Fruit fly (Drosophila melanogaster) whole organism, prepupa: Measurements from ENCODE around the gene Osi19.

Experiments
- Blimp-1 ChIP-seq: fragments of 200-800 bp; sonication (Bioruptor generic); optimal IDR thresholded peaks from 3 replicates; lab custom pipeline; 2017; ENCODE audit warnings: missing biosample characterization, missing genetic modification characterization, mild to moderate bottlenecking, moderate library complexity, missing genetic modification reagents
- CG10631 ChIP-seq: fragments of 200-800 bp; sonication (Bioruptor generic); optimal IDR thresholded peaks from 2 replicates; lab custom pipeline; 2016; ENCODE audit warnings: missing biosample characterization, missing genetic modification characterization
- CG10669 ChIP-seq: fragments of 200-800 bp; sonication (Bioruptor generic); optimal IDR thresholded peaks from 3 replicates; lab custom pipeline; 2018; ENCODE audit warnings: missing biosample characterization, mild to moderate bottlenecking, missing genetic modification characterization, moderate library complexity
- CG11294 ChIP-seq: fragments of 200-800 bp; sonication (Bioruptor generic); IDR thresholded peaks from 2 replicates; pipeline ENCODE4 v1.3.6; 2022; ENCODE audit warnings: missing biosample characterization, missing genetic modification characterization
- CG15336 ChIP-seq: fragments of 200-800 bp; sonication (Bioruptor generic); IDR thresholded peaks from 2 replicates; pipeline ENCODE4 v1.3.6; 2022; ENCODE audit warnings: missing biosample characterization, missing genetic modification characterization
- CG1621 ChIP-seq: fragments of 200-800 bp; sonication (Bioruptor generic); optimal IDR thresholded peaks from 3 replicates; lab custom pipeline; 2018; ENCODE audit warnings: missing biosample characterization, mild to moderate bottlenecking, missing genetic modification characterization
- CG3032 ChIP-seq: fragments of 200-800 bp; optimal IDR thresholded peaks from 2 replicates; lab custom pipeline; 2019; ENCODE audit warnings: missing biosample characterization, mild to moderate bottlenecking, missing genetic modification characterization, moderate library complexity
- CG31627 ChIP-seq: fragments of 200-800 bp; sonication (Bioruptor generic); optimal IDR thresholded peaks from 3 replicates; lab custom pipeline; 2016; ENCODE audit warnings: missing biosample characterization, missing genetic modification characterization
- CG32006 ChIP-seq: fragments of 200-800 bp; sonication (Bioruptor generic); optimal IDR thresholded peaks from 3 replicates; lab custom pipeline; 2017; ENCODE audit warnings: missing biosample characterization, mild to moderate bottlenecking, missing genetic modification characterization
- CG34406 ChIP-seq: fragments of 200-800 bp; sonication (Bioruptor generic); optimal IDR thresholded peaks from 3 replicates; lab custom pipeline; 2016; ENCODE audit warnings: missing biosample characterization, missing genetic modification characterization
- CG3919 ChIP-seq: fragments of 200-800 bp; sonication (Bioruptor generic); optimal IDR thresholded peaks from 3 replicates; lab custom pipeline; 2016; ENCODE audit warnings: missing biosample characterization, missing genetic modification characterization
- CG4318 ChIP-seq: fragments of 200-800 bp; sonication (Bioruptor generic); optimal IDR thresholded peaks from 3 replicates; lab custom pipeline; 2017; ENCODE audit warnings: missing biosample characterization, mild to moderate bottlenecking, missing genetic modification characterization
- CG6163 ChIP-seq: fragments of 200-800 bp; sonication (Bioruptor generic); IDR thresholded peaks from 3 replicates; pipeline ENCODE4 v1.3.6; 2022; ENCODE audit warnings: missing biosample characterization, missing genetic modification characterization
- CG6276 ChIP-seq: fragments of 200-800 bp; sonication (Bioruptor generic); optimal IDR thresholded peaks from 2 replicates; lab custom pipeline; 2017; ENCODE audit warnings: missing biosample characterization, mild to moderate bottlenecking, missing genetic modification characterization
- CG6792 ChIP-seq: fragments of 200-800 bp; sonication (Bioruptor generic); optimal IDR thresholded peaks from 3 replicates; lab custom pipeline; 2016; ENCODE audit warnings: missing biosample characterization, missing genetic modification characterization
- CG6808 ChIP-seq: fragments of 200-800 bp; sonication (Bioruptor generic); optimal IDR thresholded peaks from 3 replicates; lab custom pipeline; 2017; ENCODE audit warnings: missing biosample characterization, missing genetic modification characterization, mild to moderate bottlenecking, moderate library complexity, missing genetic modification reagents
- CG6854 ChIP-seq: fragments of 200-800 bp; sonication (Bioruptor generic); optimal IDR thresholded peaks from 2 replicates; lab custom pipeline; 2017; ENCODE audit warnings: missing biosample characterization, mild to moderate bottlenecking, missing genetic modification characterization
- Eip75B ChIP-seq: fragments of 200-800 bp; sonication (Bioruptor generic); optimal IDR thresholded peaks from 3 replicates; lab custom pipeline; 2016; ENCODE audit warnings: missing biosample characterization, missing genetic modification characterization
- Eip78C ChIP-seq: fragments of 200-800 bp; sonication (Bioruptor generic); peaks from one replicate; lab custom pipeline; 2016; ENCODE audit warnings: missing biosample characterization, missing genetic modification characterization
- Eip93F ChIP-seq: fragments of 200-800 bp; sonication (Bioruptor generic); optimal IDR thresholded peaks from 2 replicates; lab custom pipeline; 2016; ENCODE audit warnings: missing biosample characterization, mild to moderate bottlenecking, missing genetic modification characterization
- Ets96B ChIP-seq: fragments of 200-800 bp; optimal IDR thresholded peaks from 2 replicates; lab custom pipeline; 2019; ENCODE audit warnings: missing biosample characterization, mild to moderate bottlenecking, missing genetic modification characterization, moderate library complexity
- Gug ChIP-seq: fragments of 200-800 bp; sonication (Bioruptor generic); IDR thresholded peaks from 2 replicates; pipeline ENCODE4 v1.3.6; 2022; ENCODE audit warnings: missing biosample characterization, missing genetic modification characterization
- Hr4 ChIP-seq: fragments of 200-800 bp; sonication (Bioruptor generic); optimal IDR thresholded peaks from 3 replicates; lab custom pipeline; 2016; ENCODE audit warnings: missing biosample characterization, missing genetic modification characterization
- Lpt ChIP-seq: fragments of 200-800 bp; sonication (Bioruptor generic); optimal IDR thresholded peaks from 3 replicates; lab custom pipeline; 2016; ENCODE audit warnings: missing biosample characterization, missing genetic modification characterization
- Met ChIP-seq: fragments of 200-800 bp; sonication (Bioruptor generic); optimal IDR thresholded peaks from 3 replicates; lab custom pipeline; 2016; ENCODE audit warnings: missing biosample characterization, missing genetic modification characterization
- OdsH ChIP-seq: fragments of 200-800 bp; sonication (Bioruptor generic); optimal IDR thresholded peaks from 3 replicates; lab custom pipeline; 2016; ENCODE audit warnings: missing biosample characterization, missing genetic modification characterization
- Smox ChIP-seq: fragments of 200-800 bp; sonication (Bioruptor generic); optimal IDR thresholded peaks from 3 replicates; lab custom pipeline; 2016; ENCODE audit warnings: missing biosample characterization, missing genetic modification characterization
- Sox102F ChIP-seq: fragments of 200-800 bp; sonication (Bioruptor generic); optimal IDR thresholded peaks from 2 replicates; lab custom pipeline; 2016; ENCODE audit warnings: missing biosample characterization, mild to moderate bottlenecking, missing genetic modification characterization
- Sox14 ChIP-seq: fragments of 200-800 bp; sonication (Bioruptor generic); optimal IDR thresholded peaks from 3 replicates; lab custom pipeline; 2016; ENCODE audit warnings: missing biosample characterization, missing genetic modification characterization
- achi ChIP-seq: fragments of 200-800 bp; sonication (Bioruptor generic); optimal IDR thresholded peaks from 3 replicates; lab custom pipeline; 2016; ENCODE audit warnings: missing biosample characterization, missing genetic modification characterization
- acj6 ChIP-seq: fragments of 200-800 bp; sonication (Bioruptor generic); optimal IDR thresholded peaks from 3 replicates; lab custom pipeline; 2016; ENCODE audit warnings: missing biosample characterization, missing genetic modification characterization
- cyc ChIP-seq: fragments of 200-800 bp; sonication (Bioruptor generic); optimal IDR thresholded peaks from 3 replicates; lab custom pipeline; 2016; ENCODE audit warnings: missing biosample characterization, missing genetic modification characterization
- dsx ChIP-seq: fragments of 200-800 bp; optimal IDR thresholded peaks from 3 replicates; lab custom pipeline; 2019; ENCODE audit warnings: missing biosample characterization, mild to moderate bottlenecking, missing genetic modification characterization, moderate library complexity; ENCODE audit not compliant: poor library complexity, severe bottlenecking
- eg ChIP-seq: fragments of 200-800 bp; sonication (Bioruptor generic); IDR thresholded peaks from 3 replicates; pipeline ENCODE4 v1.3.6; 2022; ENCODE audit warnings: missing biosample characterization, missing genetic modification characterization
- esn ChIP-seq: fragments of 200-800 bp; sonication (Bioruptor generic); optimal IDR thresholded peaks from 2 replicates; lab custom pipeline; 2016; ENCODE audit warnings: missing biosample characterization, mild to moderate bottlenecking, missing genetic modification characterization, moderate library complexity
- fd59A ChIP-seq: fragments of 200-800 bp; sonication (Bioruptor generic); optimal IDR thresholded peaks from 2 replicates; lab custom pipeline; 2017; ENCODE audit warnings: missing biosample characterization, mild to moderate bottlenecking, missing genetic modification characterization, missing genetic modification reagents
- fkh ChIP-seq: fragments of 200-800 bp; sonication (Bioruptor generic); optimal IDR thresholded peaks from 3 replicates; lab custom pipeline; 2017; ENCODE audit warnings: missing biosample characterization, mild to moderate bottlenecking, missing genetic modification characterization, moderate library complexity
- pdm3 ChIP-seq: fragments of 200-800 bp; sonication (Bioruptor generic); optimal IDR thresholded peaks from 3 replicates; lab custom pipeline; 2016; ENCODE audit warnings: missing biosample characterization, missing genetic modification characterization
- salr ChIP-seq, 2 experiments: fragments of 200-800 bp; sonication (Bioruptor generic); optimal IDR thresholded peaks; 3 replicates each; lab custom pipeline; 2016 to 2018; ENCODE audit warnings: missing biosample characterization in 2 of 2, missing genetic modification characterization in 2 of 2, mild to moderate bottlenecking in 1 of 2
- spab ChIP-seq: fragments of 200-800 bp; sonication (Bioruptor generic); optimal IDR thresholded peaks from 2 replicates; lab custom pipeline; 2017; ENCODE audit warnings: missing biosample characterization, mild to moderate bottlenecking, missing genetic modification characterization, missing genetic modification reagents
- ss ChIP-seq, 2 experiments: fragments of 200-800 bp; sonication (Bioruptor generic); optimal IDR thresholded peaks; 2 replicates in 1 of 2; 3 replicates in 1 of 2; lab custom pipeline; 2017 to 2018; ENCODE audit warnings: mild to moderate bottlenecking in 2 of 2, missing biosample characterization in 2 of 2, missing genetic modification characterization in 2 of 2, moderate library complexity in 1 of 2
- svp ChIP-seq: fragments of 200-800 bp; sonication (Bioruptor generic); peaks from one replicate; lab custom pipeline; 2016; ENCODE audit warnings: missing biosample characterization, missing genetic modification characterization
- topi ChIP-seq: fragments of 200-800 bp; sonication (Bioruptor generic); optimal IDR thresholded peaks from 3 replicates; lab custom pipeline; 2016; ENCODE audit warnings: missing biosample characterization, missing genetic modification characterization

The Osi19 gene

DNA sequence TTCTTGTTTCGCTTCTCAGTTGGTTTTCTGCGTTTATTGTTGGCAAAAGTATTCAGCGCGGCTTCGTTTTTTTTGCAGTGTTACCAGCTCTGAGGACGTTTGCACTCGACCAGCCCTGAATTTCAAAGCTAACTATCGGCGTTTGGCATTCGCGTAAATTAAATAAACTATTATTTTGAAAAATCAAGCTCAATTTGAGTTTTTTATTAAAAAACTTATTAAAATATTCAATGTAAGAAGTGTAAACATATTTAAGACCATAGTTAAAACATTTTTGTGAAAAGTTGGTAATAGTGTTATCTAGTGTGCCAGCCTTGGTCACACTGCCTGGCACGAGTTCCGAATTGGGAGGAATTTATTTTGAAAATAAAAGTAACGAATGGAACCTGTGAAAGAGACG is 10.7 kb downstream of the Osi19 start, which contains the start of the genes SmD2 and CG18048:
TSS of gene SmD2 (minus strand) at position 98 of the 400 bp plus-strand sequence.
TSS of gene CG18048 (plus strand) at position 298 of the 400 bp plus-strand sequence.
- TF ChIP-seq cyc (GFP tag; lab: Kevin White, UChicago) (peak; percentile 8), esn (GFP tag; lab: Kevin White, UChicago) (peak; percentile 3), Sox14 (GFP tag; lab: Kevin White, UChicago) (peak; percentile 48), dsx (GFP tag; lab: Kevin White, UChicago) (peak; percentile 3), achi (no peak), eg (GFP tag; lab: Robert Waterston, UW) (no peak), Eip78C (GFP tag; lab: Kevin White, UChicago) (peak; percentile 49), CG31627 (GFP tag; lab: Kevin White, UChicago) (peak; percentile 3), fkh (GFP tag; lab: Kevin White, UChicago) (no peak), Eip93F (no peak), CG3032 (tag; lab: Kevin White, UChicago) (peak; percentile 12), salr (GFP tag; optimal IDR thresholded peaks at IDR 0.05; lab: Kevin White, UChicago) (no peak), Smox (GFP tag; lab: Kevin White, UChicago) (no peak), CG6808 (GFP tag; lab: Kevin White, UChicago) (no peak)
- TF ChIP-seq, all 60 proteins: peak for 7

- no peak for TF ChIP-seq salr (GFP tag; optimal IDR thresholded peaks at IDR 0.05; lab: Kevin White, UChicago)
- no peak for TF ChIP-seq CG6854
- no peak for TF ChIP-seq CG31627 (GFP tag; lab: Kevin White, UChicago)
- no peak for TF ChIP-seq cyc (GFP tag; lab: Kevin White, UChicago)
- TF ChIP-seq Ets96B, result no peak
- no peak for TF ChIP-seq CG6163 (GFP tag; lab: Robert Waterston, UW)
- TF ChIP-seq Eip78C (GFP tag; lab: Kevin White, UChicago), result no peak
- TF ChIP-seq pdm3 (GFP tag; lab: Kevin White, UChicago), result no peak
- TF ChIP-seq CG32006, result no peak
- TF ChIP-seq Hr4 (GFP tag; lab: Kevin White, UChicago), result no peak
- no peak for TF ChIP-seq Met (GFP tag; lab: Kevin White, UChicago)
- no peak for TF ChIP-seq OdsH
- no peak for TF ChIP-seq CG3919 (GFP tag; lab: Kevin White, UChicago)
- no peak for TF ChIP-seq CG34406
Observed at dm6 chr3R:6348943-6349342, 13.8 kb downstream of the Osi19 start, which contains the start of gene Hr83. Hr83 (plus strand) TSS chr3R:6349243.

DNA sequence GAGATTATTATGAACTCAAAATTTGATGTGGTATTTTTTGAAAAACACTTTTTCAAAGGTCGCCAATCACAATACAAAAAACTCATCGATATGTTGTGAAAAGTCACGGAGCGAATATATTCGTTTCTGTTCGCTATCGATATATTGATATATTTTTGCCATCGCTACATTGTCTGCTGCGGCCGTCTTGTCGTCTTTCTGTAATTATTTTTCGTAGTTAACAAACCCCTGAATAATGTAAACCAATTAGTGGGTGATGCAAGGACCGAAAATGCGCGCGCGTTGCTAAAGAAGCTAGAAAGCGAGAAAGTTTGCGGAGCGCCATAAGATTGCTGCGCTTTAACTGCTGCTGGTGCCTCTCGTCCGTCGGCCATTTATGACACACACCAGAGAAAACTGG is 15.6 kb downstream of the Osi19 start, which contains the start of gene Pak:
TSS of gene Pak (plus strand) at position 142 of the 400 bp plus-strand sequence.
- no peak for TF ChIP-seq svp (GFP tag; lab: Kevin White, UChicago)
- TF ChIP-seq CG3919 (GFP tag; lab: Kevin White, UChicago), result no peak
- no peak for TF ChIP-seq CG15336
- peak; percentile 70 for TF ChIP-seq dsx (GFP tag; lab: Kevin White, UChicago)
- no peak for TF ChIP-seq Blimp-1 (GFP tag; lab: Kevin White, UChicago)
- TF ChIP-seq topi (GFP tag; lab: Kevin White, UChicago), result peak; percentile 19
- no peak for TF ChIP-seq acj6 (GFP tag; lab: Kevin White, UChicago)
- no peak for TF ChIP-seq spab
- TF ChIP-seq fd59A (GFP tag; lab: Kevin White, UChicago), result no peak
- no peak for TF ChIP-seq OdsH
- TF ChIP-seq pdm3 (GFP tag; lab: Kevin White, UChicago), result no peak
- TF ChIP-seq CG6276 (GFP tag; lab: Kevin White, UChicago), result no peak
- TF ChIP-seq Gug (GFP tag; lab: Robert Waterston, UW), result no peak
- TF ChIP-seq CG6792 (GFP tag; lab: Kevin White, UChicago), result no peak
- TF ChIP-seq achi, result peak; percentile 3
- TF ChIP-seq Hr4 (GFP tag; lab: Kevin White, UChicago), result no peak
- no peak for TF ChIP-seq Sox102F (GFP tag; lab: Kevin White, UChicago)
- TF ChIP-seq Eip75B (GFP tag; lab: Kevin White, UChicago), result no peak
- no peak for TF ChIP-seq Eip78C (GFP tag; lab: Kevin White, UChicago)
- TF ChIP-seq ss (GFP tag; optimal IDR thresholded peaks at IDR 0.05; lab: Kevin White, UChicago), result no peak
- TF ChIP-seq CG34406, result no peak
- TF ChIP-seq CG31627 (GFP tag; lab: Kevin White, UChicago), result peak; percentile 10
- no peak for TF ChIP-seq CG32006
- no peak for TF ChIP-seq CG11294 (GFP tag; lab: Robert Waterston, UW)
- no peak for TF ChIP-seq salr (GFP tag; optimal IDR thresholded peaks at IDR 0.05; lab: Kevin White, UChicago)
- TF ChIP-seq eg (GFP tag; lab: Robert Waterston, UW), result no peak
- no peak for TF ChIP-seq CG1621 (tag; lab: Kevin White, UChicago)
- TF ChIP-seq Lpt (GFP tag; lab: Kevin White, UChicago), result no peak
- no peak for TF ChIP-seq CG10669 (GFP tag; lab: Kevin White, UChicago)
- no peak for TF ChIP-seq CG10631 (GFP tag; lab: Kevin White, UChicago)
- no peak for TF ChIP-seq CG4318 (GFP tag; lab: Kevin White, UChicago)
- TF ChIP-seq Eip93F, result no peak
- TF ChIP-seq Met (GFP tag; lab: Kevin White, UChicago), result no peak
